Fruit fly (Drosophila melanogaster): Measurements from ENCODE around the gene CG9636.

- TF ChIP-seq CG31627 (GFP tag; optimal IDR thresholded peaks at IDR 0.05) (no peak), Lpt (GFP tag; optimal IDR thresholded peaks at IDR 0.05) (no peak), Eip75B (GFP tag; optimal IDR thresholded peaks at IDR 0.05) (no peak), eg (GFP tag; IDR thresholded peaks at IDR 0.05) (no peak), Sox14 (GFP tag; optimal IDR thresholded peaks at IDR 0.05) (no peak), CG6854 (GFP tag; optimal IDR thresholded peaks at IDR 0.05) (no peak), CG6792 (GFP tag; optimal IDR thresholded peaks at IDR 0.05) (no peak), OdsH (GFP tag; optimal IDR thresholded peaks at IDR 0.05) (no peak), Blimp-1 (GFP tag; optimal IDR thresholded peaks at IDR 0.05) (no peak), Ets96B (tag; optimal IDR thresholded peaks at IDR 0.05) (no peak), dac (GFP tag; optimal IDR thresholded peaks at IDR 0.05) (no peak), CG8632 (GFP tag; optimal IDR thresholded peaks at IDR 0.05) (no peak), CG6163 (GFP tag; IDR thresholded peaks at IDR 0.05) (no peak), svp (GFP tag) (no peak)
Observed at dm6 chr3R:8195049-8195448, 48.5 kb downstream of the CG9636 start.
